Worm (Caenorhabditis elegans): ENCODE results near the gene C07E3.3.
A peak's percentile ranks its signal among the peaks of the same experiment; 100 is the strongest.

Gene C07E3.3

ce11 chrII:10357468-10358007 is at the start of gene C07E3.3:
Gene C07E3.3 (minus strand): TSS chrII:10357518.
- TF ChIP-seq lin-40 (tag; optimal IDR thresholded peaks at IDR 0.05): no peak
- TF ChIP-seq mcd-1 (GFP tag; IDR thresholded peaks at IDR 0.05): no peak
- TF ChIP-seq T07F8.4 (tag; optimal IDR thresholded peaks at IDR 0.05): no peak
- no peak for TF ChIP-seq madf-6 (GFP tag; IDR thresholded peaks at IDR 0.05)
- TF ChIP-seq B0035.1 (tag; optimal IDR thresholded peaks at IDR 0.05): no peak
- TF ChIP-seq B0336.3 (GFP tag; IDR thresholded peaks at IDR 0.05): no peak
- TF ChIP-seq akir-1 (GFP tag; optimal IDR thresholded peaks at IDR 0.05): no peak
- no peak for TF ChIP-seq ets-4 (GFP tag; optimal IDR thresholded peaks at IDR 0.05)
- TF ChIP-seq fkh-3 (tag; optimal IDR thresholded peaks at IDR 0.05): no peak

ce11 chrII:10402991-10403390 is 45.7 kb upstream of the C07E3.3 start:
- TF ChIP-seq egl-18 (GFP tag; IDR thresholded peaks at IDR 0.05): no peak
- TF ChIP-seq mes-4 (tag; optimal IDR thresholded peaks at IDR 0.05): no peak
- TF ChIP-seq F37B4.10 (GFP tag; IDR thresholded peaks at IDR 0.05): no peak
- TF ChIP-seq die-1 (tag; optimal IDR thresholded peaks at IDR 0.05): no peak
- TF ChIP-seq nhr-80 (tag; optimal IDR thresholded peaks at IDR 0.05): peak; percentile 92
- TF ChIP-seq F52B5.7 (tag; optimal IDR thresholded peaks at IDR 0.05): no peak
- no peak for TF ChIP-seq zim-3 (tag; optimal IDR thresholded peaks at IDR 0.05)

ce11 chrII:10396578-10396977 is 39.3 kb upstream of the C07E3.3 start, which contains the start of gene T09F3.5:
Gene T09F3.5 (plus strand): TSS chrII:10396878.
- TF ChIP-seq B0035.1 (tag; optimal IDR thresholded peaks at IDR 0.05): no peak
- no peak for TF ChIP-seq lir-1 (GFP tag; conservative IDR thresholded peaks at IDR 0.05)
- TF ChIP-seq egrh-3 (GFP tag; IDR thresholded peaks at IDR 0.05): no peak
- no peak for TF ChIP-seq K11D2.4 (GFP tag; IDR thresholded peaks at IDR 0.05)
- no peak for TF ChIP-seq F37B4.10 (GFP tag; IDR thresholded peaks at IDR 0.05)
- no peak for TF ChIP-seq rpc-1 (optimal IDR thresholded peaks at IDR 0.05)
- no peak for TF ChIP-seq rpc-1 (tag; optimal IDR thresholded peaks at IDR 0.05)
- TF ChIP-seq dpff-1 (tag; optimal IDR thresholded peaks at IDR 0.05): no peak
- no peak for TF ChIP-seq aptf-3 (GFP tag; IDR thresholded peaks at IDR 0.05)
- no peak for TF ChIP-seq lin-26 (GFP tag; IDR thresholded peaks at IDR 0.05)
- TF ChIP-seq madf-3 (GFP tag; IDR thresholded peaks at IDR 0.05): no peak
- TF ChIP-seq snpc-4 (GFP tag; optimal IDR thresholded peaks at IDR 0.05): no peak
- no peak for TF ChIP-seq snpc-4 (tag; optimal IDR thresholded peaks at IDR 0.05)
- no peak for TF ChIP-seq nhr-80 (tag; optimal IDR thresholded peaks at IDR 0.05)
- TF ChIP-seq dox-1 (GFP tag; IDR thresholded peaks at IDR 0.05): no peak

DNA sequence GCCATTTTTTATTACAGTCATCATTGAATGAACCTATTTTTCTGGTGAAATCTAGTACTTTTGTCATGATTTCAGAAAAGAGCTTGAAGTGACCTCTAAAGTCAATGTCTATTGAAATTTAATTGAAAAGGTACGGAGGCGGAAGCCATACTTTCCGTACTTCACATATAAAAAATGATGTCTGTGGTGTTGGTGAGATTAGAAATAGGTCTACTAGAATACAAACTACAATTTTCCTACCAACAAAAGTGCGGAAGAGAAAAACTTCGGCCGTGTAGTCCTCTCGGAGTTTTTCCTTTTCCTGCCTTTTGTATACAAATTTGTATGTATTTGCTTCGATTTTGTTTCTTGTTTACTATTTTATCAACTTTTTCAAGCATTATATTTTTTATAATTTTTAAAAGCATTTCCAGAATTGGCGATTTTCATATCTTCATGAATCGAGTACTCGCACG is 38.0 kb upstream of the C07E3.3 start, which contains the start of gene T09F3.4:
TSS of gene T09F3.4 (plus strand) at position 405 of the 455 bp plus-strand sequence.
- TF ChIP-seq B0019.2 (GFP tag; conservative IDR thresholded peaks at IDR 0.05) (0 out of 2 replicates have a peak, but pooled peaks have one; percentile 53), zim-3 (tag; optimal IDR thresholded peaks at IDR 0.05) (no peak), lin-35 (GFP tag; optimal IDR thresholded peaks at IDR 0.05) (peak in 1 of 3 experiments; percentile 38), F52B5.7 (tag; optimal IDR thresholded peaks at IDR 0.05) (no peak), gei-17 (GFP tag; optimal IDR thresholded peaks at IDR 0.05) (no peak), mes-4 (tag; optimal IDR thresholded peaks at IDR 0.05) (no peak), ccch-3 (GFP tag; optimal IDR thresholded peaks at IDR 0.05) (no peak), C17E4.6 (GFP tag; IDR thresholded peaks at IDR 0.05) (no peak), T07F8.4 (tag; optimal IDR thresholded peaks at IDR 0.05) (no peak), chd-7 (tag; optimal IDR thresholded peaks at IDR 0.05) (no peak), nhr-27 (tag; optimal IDR thresholded peaks at IDR 0.05) (no peak), ztf-22 (GFP tag; optimal IDR thresholded peaks at IDR 0.05) (no peak), sdz-38 (tag; optimal IDR thresholded peaks at IDR 0.05) (no peak), F22D6.2 (tag; optimal IDR thresholded peaks at IDR 0.05) (no peak), repo-1 (tag; optimal IDR thresholded peaks at IDR 0.05) (no peak), pha-4 (tag; optimal IDR thresholded peaks at IDR 0.05) (no peak), mxl-1 (tag; optimal IDR thresholded peaks at IDR 0.05) (no peak), F23B12.7 (tag; optimal IDR thresholded peaks at IDR 0.05; ENCODE audit: insufficient read depth) (no peak), rpc-1 (optimal IDR thresholded peaks at IDR 0.05) (no peak), rpc-1 (tag; optimal IDR thresholded peaks at IDR 0.05) (no peak), ceh-100 (GFP tag; IDR thresholded peaks at IDR 0.05) (peak; percentile 62; the same call in 1 of the 2 replicates), D2030.7 (GFP tag; IDR thresholded peaks at IDR 0.05) (peak; percentile 81), C06A6.2 (GFP tag; conservative IDR thresholded peaks at IDR 0.05) (no peak), dpff-1 (tag; optimal IDR thresholded peaks at IDR 0.05) (no peak)

All from whole organism, young adult.